Worm (Caenorhabditis elegans) whole organism, mixed stage, embryonic: Measurements from ENCODE around the gene ceh-92.
A peak's percentile ranks its signal among the peaks of the same experiment; 100 is the strongest.

ENCODE experiments used
- blmp-1 ChIP-seq: fragments of 150-350 bp; optimal IDR thresholded peaks from 2 replicates; lab custom pipeline; 2014; ENCODE audit warnings: missing biosample characterization, missing genetic modification characterization
- ceh-39 ChIP-seq: fragments of 150-350 bp; optimal IDR thresholded peaks from 2 replicates; lab custom pipeline; 2014; ENCODE audit warnings: missing biosample characterization, missing genetic modification characterization
- ces-1 ChIP-seq: fragments of 150-350 bp; optimal IDR thresholded peaks from 2 replicates; lab custom pipeline; 2014; ENCODE audit warnings: missing biosample characterization, missing genetic modification reagents, missing genetic modification characterization
- elt-3 ChIP-seq: fragments of 150-350 bp; optimal IDR thresholded peaks from 2 replicates; lab custom pipeline; 2014; ENCODE audit warnings: missing biosample characterization, missing genetic modification characterization
- nhr-28 ChIP-seq: fragments of 150-350 bp; optimal IDR thresholded peaks from 2 replicates; lab custom pipeline; 2014; ENCODE audit warnings: missing biosample characterization, missing genetic modification characterization
- pha-4 ChIP-seq: fragments of 150-350 bp; optimal IDR thresholded peaks from 2 replicates; lab custom pipeline; 2018; ENCODE audit warnings: missing biosample characterization, missing genetic modification reagents, missing genetic modification characterization
- snpc-4 ChIP-seq: fragments of 150-350 bp; optimal IDR thresholded peaks from 2 replicates; lab custom pipeline; 2014; ENCODE audit warnings: missing biosample characterization, missing genetic modification characterization
- unc-62 ChIP-seq: fragments of 150-350 bp; optimal IDR thresholded peaks from 2 replicates; lab custom pipeline; 2014; ENCODE audit warnings: missing biosample characterization, missing genetic modification reagents, missing genetic modification characterization
- ztf-11 ChIP-seq: fragments of 150-350 bp; optimal IDR thresholded peaks from 2 replicates; lab custom pipeline; 2014; ENCODE audit warnings: missing biosample characterization, missing genetic modification characterization

DNA sequence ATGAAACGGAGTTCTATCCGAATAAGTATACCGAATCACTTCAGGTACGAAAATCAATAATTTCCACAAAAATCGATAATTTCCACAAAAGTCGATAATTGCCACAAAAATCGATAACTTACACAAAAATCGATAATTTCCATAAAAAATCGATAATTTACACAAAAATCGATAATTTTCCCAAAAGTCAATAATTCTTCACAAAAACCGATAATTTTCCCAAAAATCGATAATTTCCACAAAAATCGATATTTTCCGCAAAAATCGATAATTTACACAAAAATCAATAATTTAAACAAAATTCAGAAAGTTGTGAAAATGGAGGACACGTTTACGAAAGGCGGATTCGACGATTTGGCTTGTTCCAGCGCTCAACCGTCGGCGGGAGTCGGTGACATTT is 33.5 kb downstream of the ceh-92 start:
- no peak for TF ChIP-seq elt-3 (tag; lab: Kevin White, UChicago)
- TF ChIP-seq nhr-28 (tag; lab: Kevin White, UChicago), result no peak
- TF ChIP-seq ceh-39 (tag; lab: Kevin White, UChicago), result peak; percentile 55
- no peak for TF ChIP-seq ces-1 (GFP tag; lab: Kevin White, UChicago)
- TF ChIP-seq snpc-4 (tag; lab: Kevin White, UChicago), result no peak
- TF ChIP-seq pha-4, result no peak
- TF ChIP-seq ztf-11 (tag; lab: Kevin White, UChicago), result no peak
- TF ChIP-seq blmp-1 (tag; lab: Kevin White, UChicago), result no peak
- TF ChIP-seq unc-62 (GFP tag; lab: Kevin White, UChicago), result no peak
